Fruit fly (Drosophila melanogaster) whole organism: ENCODE data around the gene Atat.

Experiments used
- CG8478 ChIP-seq: fragments of >200 bp; optimal IDR thresholded peaks from 2 replicates; lab custom pipeline; 2018; ENCODE audit warnings: inconsistent platforms
- Dll ChIP-seq: fragments of >200 bp; optimal IDR thresholded peaks from 2 replicates; lab custom pipeline; 2017
- psq ChIP-seq: fragments of >200 bp; optimal IDR thresholded peaks from 2 replicates; lab custom pipeline; 2017
- usp ChIP-seq: fragments of >200 bp; optimal IDR thresholded peaks from 2 replicates; lab custom pipeline; 2017; ENCODE audit warnings: missing biosample characterization, missing genetic modification characterization, mixed read lengths

dm6 chr3L:9370907-9371365 lies 55.6 kb downstream of the Atat start, which contains the start of gene Fdx1:
- TF ChIP-seq CG8478 (lab: Kevin White, UChicago): no peak
- TF ChIP-seq psq (lab: Kevin White, UChicago): no peak
- no peak for TF ChIP-seq usp
- no peak for TF ChIP-seq Dll (lab: Kevin White, UChicago)
